Worm (Caenorhabditis elegans) whole organism, L4/young adult: ENCODE data around the gene bath-1.
"Not testable (repeated sequence)": the region's sequence is repeated elsewhere in the genome, so short reads cannot be mapped to it uniquely, and the experiment has no call there.

ENCODE experiments used
- dao-5 ChIP-seq: sonication (generic microtip); optimal IDR thresholded peaks from 2 replicates; lab custom pipeline; 2016; ENCODE audit warnings: missing genotype, missing genetic modification characterization, moderate library complexity, missing compliant biosample characterization
- him-1 ChIP-seq: sonication (generic microtip); optimal IDR thresholded peaks from 2 replicates; lab custom pipeline; 2016; ENCODE audit warnings: missing genotype, missing genetic modification reagents, missing genetic modification characterization, missing compliant biosample characterization

ce11 chrII:2046556-2046955 lies 17.9 kb upstream of the bath-1 start, which contains the start of gene math-1:
- TF ChIP-seq dao-5 (tag; lab: Kevin White, UChicago); him-1: not testable (repeated sequence)
